Worm (Caenorhabditis elegans) whole organism, midembryonic: ENCODE measurements around the gene Y64G10A.10.

Source experiments
- T22C8.4 ChIP-seq: fragments of 200-800 bp; sonication (Bioruptor generic); IDR thresholded peaks from 2 replicates; pipeline ENCODE4 v1.3.6; 2022; ENCODE audit warnings: missing genetic modification characterization, missing compliant biosample characterization
- cog-1 ChIP-seq: sonication (generic microtip); optimal IDR thresholded peaks from 2 replicates; lab custom pipeline; 2016; ENCODE audit warnings: missing genetic modification characterization, missing compliant biosample characterization
- flt-1 ChIP-seq: fragments of 200-800 bp; sonication (Bioruptor generic); IDR thresholded peaks from 2 replicates; pipeline ENCODE4 v1.3.6; 2022; ENCODE audit warnings: missing genetic modification characterization, missing compliant biosample characterization
- klf-2 ChIP-seq: fragments of 200-800 bp; sonication (Bioruptor generic); conservative IDR thresholded peaks from 2 replicates; pipeline ENCODE4 v1.3.6; 2022; ENCODE audit warnings: missing genetic modification reagents, missing genetic modification characterization, missing compliant biosample characterization
- med-1 ChIP-seq: sonication (generic microtip); optimal IDR thresholded peaks from 2 replicates; lab custom pipeline; 2017; ENCODE audit warnings: missing genetic modification characterization, mild to moderate bottlenecking, missing compliant biosample characterization, antibody characterized with exemption, missing genetic modification reagents; ENCODE audit not compliant: insufficient read depth
- ref-1 ChIP-seq: fragments of 200-800 bp; sonication (Bioruptor generic); conservative IDR thresholded peaks from 2 replicates; pipeline ENCODE4 v1.3.6; 2022; ENCODE audit warnings: missing genetic modification reagents, missing genetic modification characterization, missing compliant biosample characterization
- tab-1 ChIP-seq: fragments of 200-800 bp; sonication (Bioruptor generic); IDR thresholded peaks from 2 replicates; pipeline ENCODE4 v1.3.6; 2022; ENCODE audit warnings: missing genetic modification characterization, missing compliant biosample characterization
- ztf-23 ChIP-seq: fragments of 200-800 bp; sonication (Bioruptor generic); IDR thresholded peaks from 2 replicates; pipeline ENCODE4 v1.3.6; 2022; ENCODE audit warnings: missing genetic modification reagents, missing genetic modification characterization, missing compliant biosample characterization
- ztf-29 ChIP-seq: fragments of 200-800 bp; sonication (Bioruptor generic); IDR thresholded peaks from 2 replicates; pipeline ENCODE4 v1.3.6; 2022; ENCODE audit warnings: missing genetic modification reagents, missing genetic modification characterization, missing compliant biosample characterization

Y64G10A.10 gene

DNA sequence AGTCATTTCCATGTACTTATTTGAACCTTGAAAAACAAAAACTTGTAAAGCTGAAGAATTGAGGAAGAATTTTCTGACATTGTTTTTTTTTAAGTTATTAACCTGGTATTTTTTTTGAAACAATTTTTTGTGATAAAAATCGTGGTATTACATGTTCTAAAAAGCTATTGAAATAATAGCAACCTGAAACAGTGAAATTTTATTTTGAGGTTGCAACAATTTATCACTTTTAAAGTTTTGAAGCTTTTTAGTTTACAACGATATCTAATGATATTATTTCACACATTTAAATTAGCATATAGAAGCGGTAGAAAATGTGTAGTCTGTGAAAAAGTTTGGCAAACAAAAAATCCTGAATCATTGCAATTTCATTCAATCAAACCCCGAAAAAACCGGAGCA, 16.3 kb upstream of the Y64G10A.10 start:
- TF ChIP-seq ztf-29 (GFP tag; lab: Robert Waterston, UW) (no peak), tab-1 (GFP tag; lab: Robert Waterston, UW) (no peak), klf-2 (GFP tag; lab: Robert Waterston, UW) (no peak), flt-1 (GFP tag; lab: Robert Waterston, UW) (no peak), T22C8.4 (no peak), ztf-23 (GFP tag; lab: Robert Waterston, UW) (no peak), med-1 (GFP tag; lab: Kevin White, UChicago) (no peak), ref-1 (GFP tag; lab: Robert Waterston, UW) (no peak), cog-1 (no peak)

DNA sequence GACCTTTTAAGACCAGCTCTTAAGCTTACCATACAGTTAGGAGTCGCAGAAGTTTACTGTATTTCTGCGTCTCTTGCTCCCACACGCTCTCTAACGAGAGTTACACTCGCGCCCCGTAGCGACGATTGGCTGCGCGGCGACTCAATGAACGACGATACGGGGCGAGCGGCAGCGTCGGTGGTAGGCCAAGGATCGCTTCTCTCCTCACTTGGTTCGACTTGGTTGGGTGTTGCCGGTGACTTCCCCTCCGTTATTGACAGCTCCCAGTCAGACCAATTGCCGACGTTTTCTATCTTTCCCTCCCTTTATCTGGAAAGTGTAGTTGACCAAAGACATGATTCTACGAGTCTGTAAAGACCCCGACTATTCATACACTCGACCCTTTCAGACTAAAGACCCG, 14.4 kb upstream of the Y64G10A.10 start:
- TF ChIP-seq ztf-23 (GFP tag; lab: Robert Waterston, UW) (no peak), flt-1 (GFP tag; lab: Robert Waterston, UW) (no peak), tab-1 (GFP tag; lab: Robert Waterston, UW) (no peak), ref-1 (GFP tag; lab: Robert Waterston, UW) (no peak), ztf-29 (GFP tag; lab: Robert Waterston, UW) (no peak), cog-1 (no peak), T22C8.4 (no peak), klf-2 (GFP tag; lab: Robert Waterston, UW) (no peak), med-1 (GFP tag; lab: Kevin White, UChicago) (no peak)

DNA sequence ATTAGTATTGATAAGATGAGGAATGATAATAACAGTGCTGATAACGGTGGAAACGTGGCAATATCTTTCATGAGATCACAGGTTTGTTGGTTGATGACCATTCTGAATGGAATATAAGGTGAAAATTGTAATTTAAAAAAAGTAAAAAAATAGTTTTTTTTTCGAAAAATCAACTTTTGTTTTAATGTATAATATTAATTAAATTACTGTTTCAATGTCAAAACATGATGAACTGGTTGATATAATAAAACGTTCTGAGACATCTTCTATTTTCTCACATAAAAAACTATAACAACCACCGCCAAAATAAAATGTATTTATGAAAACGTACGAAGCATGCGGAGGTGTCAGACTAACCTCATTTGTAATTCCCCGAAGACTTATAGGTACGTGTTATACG, 8.9 kb upstream of the Y64G10A.10 start, which contains the start of gene srab-24:
TSS of gene srab-24 (minus strand) at position 101 of the 400 bp plus-strand sequence.
- no peak for TF ChIP-seq ref-1 (GFP tag; lab: Robert Waterston, UW)
- no peak for TF ChIP-seq klf-2 (GFP tag; lab: Robert Waterston, UW)
- TF ChIP-seq tab-1 (GFP tag; lab: Robert Waterston, UW), result no peak
- TF ChIP-seq cog-1, result no peak
- no peak for TF ChIP-seq T22C8.4
- no peak for TF ChIP-seq med-1 (GFP tag; lab: Kevin White, UChicago)

DNA sequence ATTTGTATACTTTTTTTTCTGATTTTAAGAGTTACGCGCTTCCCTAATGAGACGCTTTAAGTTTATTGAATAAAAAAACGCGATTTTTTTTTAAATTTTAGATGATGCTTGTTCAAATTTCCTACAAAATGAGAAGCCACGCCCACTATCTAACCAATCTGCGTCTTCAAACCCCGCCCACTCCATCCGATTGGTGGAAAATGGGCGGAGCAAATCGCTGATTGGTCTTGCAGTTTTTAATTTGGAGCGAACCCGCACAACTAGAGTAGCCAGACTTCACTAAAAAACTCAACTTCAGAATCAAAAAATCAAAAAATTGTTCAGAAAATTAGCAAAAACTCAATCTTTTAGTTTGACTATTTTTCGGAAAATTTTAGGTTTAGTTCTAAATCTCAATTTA, 8.2 kb upstream of the Y64G10A.10 start:
- TF ChIP-seq cog-1 (no peak), T22C8.4 (no peak), ztf-29 (GFP tag; lab: Robert Waterston, UW) (no peak), ztf-23 (GFP tag; lab: Robert Waterston, UW) (no peak), ref-1 (GFP tag; lab: Robert Waterston, UW) (no peak), klf-2 (GFP tag; lab: Robert Waterston, UW) (no peak), flt-1 (GFP tag; lab: Robert Waterston, UW) (no peak), tab-1 (GFP tag; lab: Robert Waterston, UW) (no peak), med-1 (GFP tag; lab: Kevin White, UChicago) (no peak)

DNA sequence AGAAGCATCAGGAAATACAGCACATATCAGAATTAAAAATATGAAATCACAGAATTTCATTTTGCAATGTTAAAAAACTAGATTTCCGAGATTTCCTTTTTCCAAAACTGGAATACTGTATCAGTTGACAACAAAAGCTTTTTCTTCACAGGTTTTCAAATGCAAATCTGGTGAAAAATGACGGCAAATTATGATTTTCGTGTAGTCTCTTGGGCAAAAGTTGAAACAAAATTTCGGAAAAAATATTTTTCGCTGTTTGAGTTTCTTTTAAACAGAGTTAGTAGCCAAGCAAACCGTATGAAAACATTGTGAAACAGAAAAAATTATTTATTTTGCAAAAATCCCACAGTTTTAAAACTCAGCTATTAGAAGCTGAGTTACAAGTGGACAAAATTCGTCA, 3.1 kb upstream of the Y64G10A.10 start, which contains the start of gene Y64G10A.2:
TSS of gene Y64G10A.2 (minus strand) at position 101 of the 400 bp plus-strand sequence.
- TF ChIP-seq flt-1 (GFP tag; lab: Robert Waterston, UW) (no peak), ztf-29 (GFP tag; lab: Robert Waterston, UW) (no peak), T22C8.4 (no peak), ref-1 (GFP tag; lab: Robert Waterston, UW) (no peak), cog-1 (no peak), tab-1 (GFP tag; lab: Robert Waterston, UW) (no peak), klf-2 (GFP tag; lab: Robert Waterston, UW) (no peak), med-1 (GFP tag; lab: Kevin White, UChicago) (no peak), ztf-23 (GFP tag; lab: Robert Waterston, UW) (no peak)

DNA sequence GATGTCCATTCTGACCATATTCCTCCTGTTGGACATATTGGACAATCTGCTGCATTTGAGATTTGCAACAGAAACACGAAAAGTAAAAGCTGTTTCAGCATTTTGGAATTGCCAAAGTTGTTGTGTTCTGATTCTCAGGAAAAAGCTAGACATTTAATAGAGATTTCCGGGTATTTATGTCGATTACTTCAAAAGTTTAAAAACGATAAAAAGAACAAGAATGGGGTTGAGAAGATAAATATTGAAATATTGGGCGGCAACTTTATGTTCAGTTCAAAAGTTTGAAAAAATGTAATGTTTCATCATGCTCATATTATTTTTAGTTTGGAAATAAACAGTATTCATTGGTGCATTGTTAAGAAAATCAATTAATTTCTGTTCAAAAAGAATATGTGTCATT, 2.3 kb downstream of the Y64G10A.10 start, which contains the start of gene Y64G10A.1:
TSS of gene Y64G10A.1 (minus strand) at position 101 of the 400 bp plus-strand sequence.
- no peak for TF ChIP-seq tab-1 (GFP tag; lab: Robert Waterston, UW)
- no peak for TF ChIP-seq klf-2 (GFP tag; lab: Robert Waterston, UW)
- no peak for TF ChIP-seq ztf-29 (GFP tag; lab: Robert Waterston, UW)

DNA sequence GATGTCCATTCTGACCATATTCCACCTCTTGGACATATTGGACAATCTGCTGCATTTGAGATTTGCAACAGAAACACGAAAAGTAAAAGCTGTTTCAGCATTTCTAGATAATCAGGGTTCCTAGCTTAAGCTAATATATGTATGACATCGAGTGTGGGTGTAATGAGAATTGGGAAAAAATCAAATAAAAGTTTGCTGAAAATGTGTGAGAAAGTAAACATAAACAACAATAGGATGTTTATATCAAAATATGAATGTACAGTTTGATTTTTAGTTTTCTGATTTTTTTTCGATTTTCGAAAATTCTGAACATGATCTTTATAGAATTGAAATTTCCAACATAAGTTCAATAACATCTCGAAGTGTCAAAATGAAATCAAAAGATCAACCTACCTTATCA, 10.4 kb downstream of the Y64G10A.10 start, which contains the start of gene F02H6.6:
TSS of gene F02H6.6 (minus strand) at position 101 of the 400 bp plus-strand sequence.
- no peak for TF ChIP-seq ztf-29 (GFP tag; lab: Robert Waterston, UW)
- no peak for TF ChIP-seq med-1 (GFP tag; lab: Kevin White, UChicago)
- no peak for TF ChIP-seq ref-1 (GFP tag; lab: Robert Waterston, UW)

DNA sequence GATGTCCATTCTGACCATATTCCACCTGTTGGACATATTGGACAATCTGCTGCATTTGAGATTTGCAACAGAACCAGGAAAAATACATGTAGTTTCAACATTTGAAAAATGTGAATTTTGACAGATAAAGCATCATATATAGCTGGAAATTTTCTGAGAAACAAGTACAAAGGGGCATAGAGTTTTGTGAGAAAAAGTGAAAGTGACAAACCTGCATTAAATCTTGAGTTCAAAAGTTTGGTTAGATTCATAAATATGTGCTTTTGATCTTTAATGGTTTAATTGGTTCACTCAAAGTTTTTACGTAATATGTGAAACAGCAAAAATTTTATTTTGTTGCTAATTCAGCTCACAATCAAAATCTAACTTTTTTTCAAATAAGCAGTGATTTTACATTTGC, 13.2 kb downstream of the Y64G10A.10 start, which contains the start of gene F02H6.7:
TSS of gene F02H6.7 (minus strand) at position 101 of the 400 bp plus-strand sequence.
- TF ChIP-seq ztf-23 (GFP tag; lab: Robert Waterston, UW) (no peak), cog-1 (no peak), flt-1 (GFP tag; lab: Robert Waterston, UW) (no peak), ztf-29 (GFP tag; lab: Robert Waterston, UW) (no peak), T22C8.4 (no peak), tab-1 (GFP tag; lab: Robert Waterston, UW) (no peak)

DNA sequence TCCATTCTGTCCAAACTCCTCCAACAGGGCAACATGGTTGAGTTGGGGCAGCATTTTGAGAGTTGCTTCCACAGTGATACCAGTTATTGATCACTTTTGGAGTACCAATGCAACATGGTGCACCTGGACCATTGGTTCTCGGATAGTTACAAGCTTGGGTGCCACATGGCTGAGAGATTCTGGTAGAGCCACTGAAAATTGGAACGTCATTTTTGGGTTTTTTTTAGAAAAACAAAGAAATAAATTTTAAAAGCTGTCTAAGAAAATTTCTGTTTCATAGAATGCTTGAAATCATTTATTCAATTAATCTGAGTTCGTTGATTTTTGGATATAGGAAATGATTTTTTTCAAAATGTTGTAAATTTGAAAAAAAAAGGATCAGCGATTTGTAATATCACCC, 14.1 kb downstream of the Y64G10A.10 start:
- TF ChIP-seq ref-1 (GFP tag; lab: Robert Waterston, UW) (no peak), ztf-23 (GFP tag; lab: Robert Waterston, UW) (no peak), cog-1 (no peak)

DNA sequence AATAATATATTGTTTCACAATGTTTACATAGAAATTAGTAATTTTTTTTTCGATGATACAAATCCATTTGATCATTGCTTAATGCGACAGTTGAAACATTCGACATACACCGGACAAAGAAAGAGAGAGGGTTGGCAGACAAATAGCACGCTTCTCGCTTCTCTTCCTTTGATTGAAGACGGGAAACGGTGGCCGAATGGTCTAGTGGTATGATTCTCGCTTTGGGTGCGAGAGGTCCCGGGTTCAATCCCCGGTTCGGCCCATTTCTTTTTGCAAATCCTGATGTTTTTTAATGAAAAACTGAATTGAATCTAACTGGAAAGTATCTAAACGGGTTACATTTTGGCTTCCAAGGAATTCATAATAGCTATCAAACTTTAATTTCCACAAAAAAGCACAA, 16.3 kb downstream of the Y64G10A.10 start:
- TF ChIP-seq ztf-29 (GFP tag; lab: Robert Waterston, UW) (no peak), cog-1 (no peak), klf-2 (GFP tag; lab: Robert Waterston, UW) (0 out of 2 replicates have a peak, but pooled peaks have one; percentile 46), med-1 (GFP tag; lab: Kevin White, UChicago) (no peak), flt-1 (GFP tag; lab: Robert Waterston, UW) (no peak), ref-1 (GFP tag; lab: Robert Waterston, UW) (0 out of 2 replicates have a peak, but pooled peaks have one; percentile 37), ztf-23 (GFP tag; lab: Robert Waterston, UW) (peak; percentile 71), T22C8.4 (no peak), tab-1 (GFP tag; lab: Robert Waterston, UW) (no peak; the same call in 1 of the 2 replicates)
